Worm (Caenorhabditis elegans) whole organism, L1 larva: ENCODE results near the gene stdh-3.

Experiments
- ama-1 ChIP-seq: fragments of 150-350 bp; optimal IDR thresholded peaks from 2 replicates; lab custom pipeline; 2014
- ceh-8 ChIP-seq: fragments of 200-800 bp; sonication (Bioruptor generic); optimal IDR thresholded peaks from 2 replicates; lab custom pipeline; 2018; ENCODE audit warnings: mild to moderate bottlenecking, missing genetic modification characterization, moderate library complexity, missing compliant biosample characterization
- ceh-82 ChIP-seq, 3 experiments: fragments of 150-350 bp in 1 of 3; sonication (generic microtip) in 2 of 3; optimal IDR thresholded peaks; 2 replicates each; lab custom pipeline; 2014 to 2017; ENCODE audit warnings: missing biosample characterization in 3 of 3, missing genetic modification characterization in 3 of 3
- egl-27 ChIP-seq, 2 experiments: fragments of 150-350 bp in 1 of 2; sonication (generic microtip); optimal IDR thresholded peaks; 3 replicates each; lab custom pipeline; 2017 to 2018; ENCODE audit warnings: missing biosample characterization in 2 of 2, missing genetic modification characterization in 2 of 2, missing genetic modification reagents in 2 of 2
- hpl-2 ChIP-seq: fragments of 150-350 bp; optimal IDR thresholded peaks from 2 replicates; lab custom pipeline; 2014; ENCODE audit warnings: missing biosample characterization, missing genetic modification reagents, missing genetic modification characterization
- nhr-28 ChIP-seq: fragments of 150-350 bp; optimal IDR thresholded peaks from 2 replicates; lab custom pipeline; 2014; ENCODE audit warnings: missing biosample characterization, missing genetic modification characterization
- xbp-1 ChIP-seq: sonication (generic microtip); optimal IDR thresholded peaks from 2 replicates; lab custom pipeline; 2016; ENCODE audit warnings: missing genetic modification characterization, missing compliant biosample characterization

DNA sequence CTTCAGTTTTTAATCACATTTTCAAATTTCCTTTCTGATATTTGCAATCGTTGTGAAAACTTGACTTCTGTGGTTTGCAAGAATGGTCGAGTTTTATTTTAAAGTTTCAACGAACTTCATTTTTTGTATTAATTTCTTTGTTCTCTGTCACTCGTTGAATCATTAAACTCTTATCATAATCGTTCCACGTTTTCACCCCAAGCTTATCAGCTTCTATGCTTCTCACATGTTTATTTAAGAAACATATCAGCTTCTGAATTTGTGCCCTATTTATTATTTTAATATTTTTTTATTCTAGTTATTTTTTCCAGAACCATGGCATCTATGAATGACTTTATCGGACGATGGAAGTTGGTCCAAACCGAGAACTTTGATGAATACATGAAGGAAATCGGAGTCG is 25.2 kb upstream of the stdh-3 start, which contains the start of gene lbp-7:
- TF ChIP-seq ceh-82 (tag; optimal IDR thresholded peaks at IDR 0.05; lab: Kevin White, UChicago) = no peak
- TF ChIP-seq hpl-2 = no peak
- TF ChIP-seq egl-27 (tag; optimal IDR thresholded peaks at IDR 0.05; lab: Kevin White, UChicago) = no peak
- TF ChIP-seq ama-1 (lab: Kevin White, UChicago) = no peak
- no peak for TF ChIP-seq xbp-1 (tag; lab: Kevin White, UChicago)
- TF ChIP-seq nhr-28 (tag; lab: Kevin White, UChicago) = no peak
- no peak for TF ChIP-seq ceh-8 (GFP tag; lab: Kevin White, UChicago)
